Worm (Caenorhabditis elegans) whole organism, L4 larva: Measurements from ENCODE around the gene R08C7.8.

Source experiments
- F37D6.2 ChIP-seq: sonication (generic microtip); optimal IDR thresholded peaks from 2 replicates; lab custom pipeline; 2016; ENCODE audit warnings: mild to moderate bottlenecking, missing genetic modification characterization, missing compliant biosample characterization
- Y48G9A.11 ChIP-seq: fragments of 200-800 bp; sonication (Bioruptor generic); IDR thresholded peaks from 2 replicates; pipeline ENCODE4 v1.3.6; 2022; ENCODE audit warnings: missing genetic modification reagents, missing genetic modification characterization, missing compliant biosample characterization
- ZK546.5 ChIP-seq, 2 experiments: sonication (generic microtip); optimal IDR thresholded peaks; 2 replicates each; lab custom pipeline; 2017; ENCODE audit warnings: missing biosample characterization in 2 of 2, missing genetic modification characterization in 2 of 2
- aly-2 ChIP-seq: sonication (generic microtip); optimal IDR thresholded peaks from 2 replicates; lab custom pipeline; 2018; ENCODE audit warnings: missing biosample characterization, missing genetic modification characterization
- ama-1 ChIP-seq: fragments of 150-350 bp; optimal IDR thresholded peaks from 2 replicates; lab custom pipeline; 2014; ENCODE audit warnings: inconsistent platforms, mixed read lengths
- attf-4 ChIP-seq: sonication (generic microtip); optimal IDR thresholded peaks from 3 replicates; lab custom pipeline; 2017; ENCODE audit warnings: missing biosample characterization, missing genetic modification characterization
- ceh-20 ChIP-seq: fragments of 200-800 bp; sonication (Bioruptor generic); IDR thresholded peaks from 2 replicates; pipeline ENCODE4 v1.3.6; 2022; ENCODE audit warnings: missing genetic modification reagents, missing genetic modification characterization, missing compliant biosample characterization
- ceh-32 ChIP-seq: sonication (generic microtip); optimal IDR thresholded peaks from 2 replicates; lab custom pipeline; 2016; ENCODE audit warnings: mild to moderate bottlenecking, missing genetic modification characterization, missing compliant biosample characterization; ENCODE audit not compliant: poor library complexity
- ceh-62 ChIP-seq: sonication (generic microtip); optimal IDR thresholded peaks from 2 replicates; lab custom pipeline; 2017; ENCODE audit warnings: missing biosample characterization, missing genetic modification characterization
- ces-1 ChIP-seq: fragments of 150-350 bp; sonication (generic microtip); optimal IDR thresholded peaks from 4 replicates; lab custom pipeline; 2014; ENCODE audit warnings: missing biosample characterization, missing genetic modification reagents, missing genetic modification characterization
- ctbp-1 ChIP-seq: fragments of 200-800 bp; sonication (Bioruptor generic); IDR thresholded peaks from 2 replicates; pipeline ENCODE4 v1.3.6; 2022; ENCODE audit warnings: missing genetic modification reagents, missing genetic modification characterization, missing compliant biosample characterization
- daf-12 ChIP-seq: fragments of 150-350 bp; optimal IDR thresholded peaks from 2 replicates; lab custom pipeline; 2014; ENCODE audit warnings: missing biosample characterization, missing genetic modification reagents, missing genetic modification characterization
- daf-16 ChIP-seq, 3 experiments: sonication (generic microtip); optimal IDR thresholded peaks; 2 replicates each; lab custom pipeline; 2016 to 2017; ENCODE audit warnings: missing genetic modification characterization in 3 of 3, missing genetic modification reagents in 3 of 3, mild to moderate bottlenecking in 2 of 3, missing compliant biosample characterization in 2 of 3, missing biosample characterization in 1 of 3, moderate library complexity in 1 of 3
- daf-19 ChIP-seq: fragments of 200-800 bp; sonication (Bioruptor generic); conservative IDR thresholded peaks from 2 replicates; pipeline ENCODE4 v1.3.6; 2022; ENCODE audit warnings: missing genetic modification characterization, missing compliant biosample characterization
- daf-8 ChIP-seq: fragments of 200-800 bp; sonication (Bioruptor generic); IDR thresholded peaks from 2 replicates; pipeline ENCODE4 v1.3.6; 2022; ENCODE audit warnings: missing genetic modification characterization, missing compliant biosample characterization
- dmd-6 ChIP-seq: fragments of 200-800 bp; sonication (Bioruptor generic); IDR thresholded peaks from 2 replicates; pipeline ENCODE4 v1.3.6; 2022; ENCODE audit warnings: missing genetic modification reagents, missing genetic modification characterization, missing compliant biosample characterization
- dmd-8 ChIP-seq: fragments of 200-800 bp; sonication (Bioruptor generic); IDR thresholded peaks from 2 replicates; pipeline ENCODE4 v1.3.6; 2022; ENCODE audit warnings: missing genetic modification characterization, missing compliant biosample characterization
- dpl-1 ChIP-seq: fragments of 150-350 bp; optimal IDR thresholded peaks from 2 replicates; lab custom pipeline; 2014; ENCODE audit warnings: missing biosample characterization, missing genetic modification reagents, missing genetic modification characterization
- hlh-11 ChIP-seq: fragments of 200-800 bp; sonication (Bioruptor generic); optimal IDR thresholded peaks from 2 replicates; lab custom pipeline; 2018; ENCODE audit warnings: mild to moderate bottlenecking, missing genetic modification characterization, missing compliant biosample characterization
- hlh-30 ChIP-seq: sonication (generic microtip); optimal IDR thresholded peaks from 2 replicates; lab custom pipeline; 2017; ENCODE audit warnings: antibody characterized with exemption, mild to moderate bottlenecking, missing genetic modification characterization, missing compliant biosample characterization; ENCODE audit not compliant: insufficient read depth
- jun-1 ChIP-seq: fragments of 150-350 bp; optimal IDR thresholded peaks from 2 replicates; lab custom pipeline; 2014; ENCODE audit warnings: missing biosample characterization, missing genetic modification reagents, missing genetic modification characterization
- lim-7 ChIP-seq: fragments of 200-800 bp; sonication (Bioruptor generic); IDR thresholded peaks from 2 replicates; pipeline ENCODE4 v1.3.6; 2022; ENCODE audit warnings: missing genetic modification characterization, missing compliant biosample characterization
- lin-29 ChIP-seq: fragments of 200-800 bp; sonication (Bioruptor generic); IDR thresholded peaks from 2 replicates; pipeline ENCODE4 v1.3.6; 2022; ENCODE audit warnings: missing genetic modification reagents, missing genetic modification characterization, missing compliant biosample characterization
- lin-38 ChIP-seq: fragments of 200-800 bp; sonication (Bioruptor generic); IDR thresholded peaks from 2 replicates; pipeline ENCODE4 v1.3.6; 2022; ENCODE audit warnings: missing genetic modification reagents, missing genetic modification characterization, missing compliant biosample characterization
- lir-3 ChIP-seq: sonication (generic microtip); optimal IDR thresholded peaks from 2 replicates; lab custom pipeline; 2016; ENCODE audit warnings: mild to moderate bottlenecking, missing genetic modification characterization, missing compliant biosample characterization
- lsy-2 ChIP-seq, 2 experiments: fragments of 150-350 bp in 1 of 2; sonication (generic microtip) in 1 of 2; optimal IDR thresholded peaks; 2 replicates each; lab custom pipeline; 2014 to 2017; ENCODE audit warnings: missing biosample characterization in 2 of 2, missing genetic modification characterization in 2 of 2
- mdl-1 ChIP-seq, 2 experiments: fragments of 150-350 bp in 1 of 2; sonication (generic microtip) in 1 of 2; optimal IDR thresholded peaks; 2 replicates each; lab custom pipeline; 2014 to 2017; ENCODE audit warnings: missing biosample characterization in 2 of 2, missing genetic modification characterization in 2 of 2
- mep-1 ChIP-seq: fragments of 150-350 bp; sonication (generic microtip); optimal IDR thresholded peaks from 3 replicates; lab custom pipeline; 2014; ENCODE audit warnings: missing biosample characterization, missing genetic modification characterization
- mes-2 ChIP-seq: sonication (generic microtip); optimal IDR thresholded peaks from 2 replicates; lab custom pipeline; 2016; ENCODE audit warnings: missing genotype, mild to moderate bottlenecking, missing genetic modification characterization, missing compliant biosample characterization; ENCODE audit not compliant: poor library complexity, severe bottlenecking
- mxl-2 ChIP-seq: fragments of 200-800 bp; sonication (Bioruptor generic); conservative IDR thresholded peaks from 2 replicates; pipeline ENCODE4 v1.3.6; 2022; ENCODE audit warnings: missing genetic modification reagents, missing genetic modification characterization, missing compliant biosample characterization
- nhr-102 ChIP-seq: sonication (generic microtip); optimal IDR thresholded peaks from 2 replicates; lab custom pipeline; 2016; ENCODE audit warnings: mild to moderate bottlenecking, missing genetic modification characterization, moderate library complexity, missing compliant biosample characterization
- nhr-11 ChIP-seq: fragments of 150-350 bp; optimal IDR thresholded peaks from 2 replicates; lab custom pipeline; 2014; ENCODE audit warnings: missing biosample characterization, missing genetic modification characterization
- nhr-237 ChIP-seq: sonication (generic microtip); optimal IDR thresholded peaks from 2 replicates; lab custom pipeline; 2017; ENCODE audit warnings: missing biosample characterization, missing genetic modification characterization
- nhr-28 ChIP-seq: fragments of 150-350 bp; optimal IDR thresholded peaks from 2 replicates; lab custom pipeline; 2014; ENCODE audit warnings: missing biosample characterization, missing genetic modification characterization
- nhr-48 ChIP-seq: sonication (generic microtip); optimal IDR thresholded peaks from 2 replicates; lab custom pipeline; 2016; ENCODE audit warnings: mild to moderate bottlenecking, missing genetic modification characterization, missing compliant biosample characterization
- nhr-6 ChIP-seq: fragments of 150-350 bp; optimal IDR thresholded peaks from 2 replicates; lab custom pipeline; 2014; ENCODE audit warnings: missing biosample characterization, missing genetic modification characterization
- nhr-77 ChIP-seq: fragments of 150-350 bp; optimal IDR thresholded peaks from 2 replicates; lab custom pipeline; 2014; ENCODE audit warnings: missing biosample characterization, missing genetic modification characterization
- php-3 ChIP-seq: fragments of 200-800 bp; sonication (Bioruptor generic); IDR thresholded peaks from 2 replicates; pipeline ENCODE4 v1.3.6; 2022; ENCODE audit warnings: missing genetic modification reagents, missing genetic modification characterization, missing compliant biosample characterization
- saeg-2 ChIP-seq: fragments of 200-800 bp; sonication (Bioruptor generic); IDR thresholded peaks from 2 replicates; pipeline ENCODE4 v1.3.6; 2022; ENCODE audit warnings: missing genetic modification reagents, missing genetic modification characterization, missing compliant biosample characterization
- set-16 ChIP-seq: fragments of 200-800 bp; sonication (Bioruptor generic); IDR thresholded peaks from 2 replicates; pipeline ENCODE4 v1.3.6; 2022; ENCODE audit warnings: missing genetic modification reagents, missing genetic modification characterization, missing compliant biosample characterization
- snpc-1.2 ChIP-seq: fragments of 200-800 bp; sonication (Bioruptor generic); IDR thresholded peaks from 2 replicates; pipeline ENCODE4 v1.3.6; 2022; ENCODE audit warnings: missing genetic modification reagents, missing genetic modification characterization, missing compliant biosample characterization
- spr-3 ChIP-seq: fragments of 200-800 bp; sonication (Bioruptor generic); optimal IDR thresholded peaks from 2 replicates; lab custom pipeline; 2018; ENCODE audit warnings: mild to moderate bottlenecking, missing genetic modification characterization, missing compliant biosample characterization
- tag-97 ChIP-seq: fragments of 200-800 bp; sonication (Bioruptor generic); IDR thresholded peaks from 2 replicates; pipeline ENCODE4 v1.3.6; 2022; ENCODE audit warnings: missing genetic modification characterization, missing compliant biosample characterization
- tra-1 ChIP-seq: fragments of 200-800 bp; sonication (Bioruptor generic); IDR thresholded peaks from 2 replicates; pipeline ENCODE4 v1.3.6; 2022; ENCODE audit warnings: missing genetic modification reagents, missing genetic modification characterization, missing compliant biosample characterization
- unc-130 ChIP-seq: sonication (generic microtip); optimal IDR thresholded peaks from 2 replicates; lab custom pipeline; 2016; ENCODE audit warnings: missing genetic modification reagents, missing genetic modification characterization, missing compliant biosample characterization
- unc-62 ChIP-seq, 3 experiments: fragments of 150-350 bp in 1 of 3; sonication (generic microtip); optimal IDR thresholded peaks in 2 of 3; peaks in 1 of 3; 1 replicate in 1 of 3; 2 replicates in 2 of 3; lab custom pipeline; 2014 to 2017; ENCODE audit warnings: missing biosample characterization in 3 of 3, missing genetic modification characterization in 3 of 3, missing genetic modification reagents in 3 of 3, missing genotype in 1 of 3
- zfp-2 ChIP-seq: sonication (generic microtip); optimal IDR thresholded peaks from 2 replicates; lab custom pipeline; 2016; ENCODE audit warnings: mild to moderate bottlenecking, missing genetic modification characterization, missing compliant biosample characterization
- zip-2 ChIP-seq: fragments of 150-350 bp; optimal IDR thresholded peaks from 2 replicates; lab custom pipeline; 2014; ENCODE audit warnings: missing biosample characterization, missing genetic modification characterization
- ztf-11 ChIP-seq: fragments of 150-350 bp; optimal IDR thresholded peaks from 2 replicates; lab custom pipeline; 2014; ENCODE audit warnings: missing biosample characterization, missing genetic modification characterization
- ztf-7 ChIP-seq: fragments of 150-350 bp; optimal IDR thresholded peaks from 2 replicates; lab custom pipeline; 2014; ENCODE audit warnings: missing biosample characterization, missing genetic modification characterization

R08C7.8 gene

DNA sequence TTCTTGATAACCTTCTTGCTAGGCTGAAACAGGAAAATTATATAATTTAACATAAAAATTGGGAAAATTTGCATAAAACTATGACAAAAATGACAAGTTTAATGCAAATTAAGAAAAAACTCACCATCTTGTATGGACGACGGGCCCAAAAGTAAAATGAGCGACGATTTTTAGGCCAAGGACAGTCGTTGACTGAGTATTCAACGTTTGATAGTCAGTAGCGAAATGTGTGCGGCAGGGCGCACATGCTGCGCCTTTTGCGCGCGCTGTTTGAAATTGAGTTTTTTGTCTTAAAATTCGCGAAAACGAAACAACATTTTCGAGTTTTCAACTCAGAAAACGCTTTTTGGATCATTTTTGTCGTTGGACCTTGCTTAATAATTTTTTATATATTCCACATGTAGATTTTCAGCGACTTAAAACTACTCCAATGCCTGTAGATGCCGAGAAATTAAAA is 43.9 kb downstream of the R08C7.8 start, which contains the start of the genes rpl-7A and set-21 (continued):
- TF ChIP-seq nhr-237 (tag; lab: Kevin White, UChicago): peak; percentile 23
- TF ChIP-seq nhr-102 (tag; lab: Kevin White, UChicago): peak; percentile 97
- peak in 1 of 2 experiments; percentile 68 for TF ChIP-seq mdl-1 (tag; optimal IDR thresholded peaks at IDR 0.05; lab: Kevin White, UChicago)
- no peak for TF ChIP-seq ces-1 (GFP tag; lab: Kevin White, UChicago)
- peak; percentile 88 for TF ChIP-seq spr-3 (GFP tag; lab: Kevin White, UChicago)
- TF ChIP-seq F37D6.2 (tag; lab: Kevin White, UChicago): peak; percentile 93
- TF ChIP-seq dpl-1 (GFP tag; lab: Kevin White, UChicago): peak; percentile 96
- TF ChIP-seq daf-19 (GFP tag; lab: Robert Waterston, UW): peak; percentile 95
- peak; percentile 94 for TF ChIP-seq hlh-11 (tag; lab: Kevin White, UChicago)
- TF ChIP-seq Y48G9A.11 (GFP tag; lab: Robert Waterston, UW): peak; percentile 90
- 0 out of 2 replicates have a peak, but pooled peaks have one; percentile 28 for TF ChIP-seq lim-7
- peak; percentile 76 for TF ChIP-seq nhr-6 (tag; lab: Kevin White, UChicago)
- no peak for TF ChIP-seq ama-1
- TF ChIP-seq php-3 (GFP tag; lab: Robert Waterston, UW): peak; percentile 95
- TF ChIP-seq ceh-20: peak; percentile 98
- no peak for TF ChIP-seq ztf-7 (tag; lab: Kevin White, UChicago)
- 0 out of 2 replicates have a peak, but pooled peaks have one; percentile 26 for TF ChIP-seq tag-97 (GFP tag; lab: Robert Waterston, UW)
- TF ChIP-seq lir-3 (tag; lab: Kevin White, UChicago): peak; percentile 73
- TF ChIP-seq lin-29 (GFP tag; lab: Robert Waterston, UW): peak; percentile 97
- TF ChIP-seq ceh-32: peak; percentile 10
- no peak for TF ChIP-seq daf-8 (GFP tag; lab: Robert Waterston, UW)
- peak; percentile 92 for TF ChIP-seq nhr-11 (tag; lab: Kevin White, UChicago)
- peak; percentile 96 for TF ChIP-seq tra-1 (GFP tag; lab: Robert Waterston, UW)
- peak; percentile 89 for TF ChIP-seq snpc-1.2 (GFP tag; lab: Robert Waterston, UW)
- no peak for TF ChIP-seq aly-2 (tag; lab: Kevin White, UChicago)
- peak; percentile 31; the same call in 1 of the 2 replicates for TF ChIP-seq set-16 (GFP tag; lab: Robert Waterston, UW)
- TF ChIP-seq ZK546.5 (tag; optimal IDR thresholded peaks at IDR 0.05; lab: Kevin White, UChicago): peak in 1 of 2 experiments; percentile 78
- TF ChIP-seq nhr-77: peak; percentile 96
- TF ChIP-seq hlh-30: peak; percentile 72
- peak; percentile 70 for TF ChIP-seq jun-1
- peak; percentile 95 for TF ChIP-seq ctbp-1 (GFP tag; lab: Robert Waterston, UW)
- TF ChIP-seq nhr-48 (tag; lab: Kevin White, UChicago): peak; percentile 84
- TF ChIP-seq daf-12 (tag; lab: Kevin White, UChicago): no peak
- peak; percentile 100 for TF ChIP-seq lin-38 (GFP tag; lab: Robert Waterston, UW)
- peak in 1 of 2 experiments; percentile 90 for TF ChIP-seq unc-62 (GFP tag; optimal IDR thresholded peaks at IDR 0.05 in 1 of 2; lab: Kevin White, UChicago)
- TF ChIP-seq unc-62 (tag; optimal IDR thresholded peaks at IDR 0.05; lab: Kevin White, UChicago): no peak
- peak; percentile 97 for TF ChIP-seq mes-2 (tag; lab: Kevin White, UChicago)
- TF ChIP-seq lsy-2 (tag; optimal IDR thresholded peaks at IDR 0.05; lab: Kevin White, UChicago): peak; percentile 93 to 96
- TF ChIP-seq dmd-6: peak; percentile 97
- peak; percentile 92 for TF ChIP-seq zfp-2 (tag; lab: Kevin White, UChicago)
- peak; percentile 17 to 77 for TF ChIP-seq daf-16 (GFP tag; optimal IDR thresholded peaks at IDR 0.05; lab: Kevin White, UChicago)
- peak; percentile 45 for TF ChIP-seq daf-16 (tag; optimal IDR thresholded peaks at IDR 0.05; lab: Kevin White, UChicago)
- TF ChIP-seq zip-2 (tag; lab: Kevin White, UChicago): peak; percentile 43
- TF ChIP-seq saeg-2 (GFP tag; lab: Robert Waterston, UW): peak; percentile 97
- peak; percentile 71; the same call in 1 of the 2 replicates for TF ChIP-seq dmd-8 (GFP tag; lab: Robert Waterston, UW)
- peak; percentile 90 for TF ChIP-seq mep-1 (tag; lab: Kevin White, UChicago)
- TF ChIP-seq mxl-2 (GFP tag; lab: Robert Waterston, UW): peak; percentile 82
- TF ChIP-seq unc-130: peak; percentile 76
- TF ChIP-seq ztf-11 (tag; lab: Kevin White, UChicago): no peak
- no peak for TF ChIP-seq attf-4 (tag; lab: Kevin White, UChicago)
- no peak for TF ChIP-seq ceh-62
- TF ChIP-seq nhr-28 (tag; lab: Kevin White, UChicago): peak; percentile 91
